Worm (Caenorhabditis elegans) whole organism, L4 larva: ENCODE measurements around the gene sdz-4.
"Not testable (repeated sequence)": the region's sequence is repeated elsewhere in the genome, so short reads cannot be mapped to it uniquely, and the experiment has no call there.

ENCODE experiments used
- D1046.2 ChIP-seq: fragments of 200-800 bp; sonication (Bioruptor generic); IDR thresholded peaks from 2 replicates; pipeline ENCODE4 v1.3.6; 2022; ENCODE audit warnings: missing genetic modification characterization, missing compliant biosample characterization
- F26F4.8 ChIP-seq: fragments of 200-800 bp; sonication (Bioruptor generic); conservative IDR thresholded peaks from 2 replicates; pipeline ENCODE4 v1.3.6; 2022; ENCODE audit warnings: missing genetic modification characterization, missing compliant biosample characterization
- R02D3.7 ChIP-seq: fragments of 150-350 bp; sonication (generic microtip); optimal IDR thresholded peaks from 3 replicates; lab custom pipeline; 2014; ENCODE audit warnings: missing biosample characterization, missing genetic modification characterization
- T20F7.1 ChIP-seq: fragments of 200-800 bp; sonication (Bioruptor generic); optimal IDR thresholded peaks from 2 replicates; lab custom pipeline; 2018; ENCODE audit warnings: mild to moderate bottlenecking, missing genetic modification characterization, missing compliant biosample characterization
- Y105C5A.15 ChIP-seq: fragments of 200-800 bp; sonication (Bioruptor generic); IDR thresholded peaks from 2 replicates; pipeline ENCODE4 v1.3.6; 2022; ENCODE audit warnings: missing genetic modification characterization, missing compliant biosample characterization
- Y48G9A.11 ChIP-seq: fragments of 200-800 bp; sonication (Bioruptor generic); IDR thresholded peaks from 2 replicates; pipeline ENCODE4 v1.3.6; 2022; ENCODE audit warnings: missing genetic modification reagents, missing genetic modification characterization, missing compliant biosample characterization
- ZK337.2 ChIP-seq: fragments of 200-800 bp; sonication (Bioruptor generic); IDR thresholded peaks from 2 replicates; pipeline ENCODE4 v1.3.6; 2022; ENCODE audit warnings: missing genetic modification reagents, missing genetic modification characterization, missing compliant biosample characterization
- aha-1 ChIP-seq: fragments of 150-350 bp; peaks from one replicate; lab custom pipeline; 2014; ENCODE audit warnings: missing biosample characterization, missing genetic modification characterization
- ceh-32 ChIP-seq: sonication (generic microtip); optimal IDR thresholded peaks from 2 replicates; lab custom pipeline; 2016; ENCODE audit warnings: mild to moderate bottlenecking, missing genetic modification characterization, missing compliant biosample characterization; ENCODE audit not compliant: poor library complexity
- ceh-62 ChIP-seq: sonication (generic microtip); optimal IDR thresholded peaks from 2 replicates; lab custom pipeline; 2017; ENCODE audit warnings: missing biosample characterization, missing genetic modification characterization
- ctbp-1 ChIP-seq: fragments of 200-800 bp; sonication (Bioruptor generic); IDR thresholded peaks from 2 replicates; pipeline ENCODE4 v1.3.6; 2022; ENCODE audit warnings: missing genetic modification reagents, missing genetic modification characterization, missing compliant biosample characterization
- daf-16 ChIP-seq, 3 experiments: sonication (generic microtip); optimal IDR thresholded peaks; 2 replicates each; lab custom pipeline; 2016 to 2017; ENCODE audit warnings: missing genetic modification characterization in 3 of 3, missing genetic modification reagents in 3 of 3, mild to moderate bottlenecking in 2 of 3, missing compliant biosample characterization in 2 of 3, missing biosample characterization in 1 of 3, moderate library complexity in 1 of 3
- daf-8 ChIP-seq: fragments of 200-800 bp; sonication (Bioruptor generic); IDR thresholded peaks from 2 replicates; pipeline ENCODE4 v1.3.6; 2022; ENCODE audit warnings: missing genetic modification characterization, missing compliant biosample characterization
- dmd-6 ChIP-seq: fragments of 200-800 bp; sonication (Bioruptor generic); IDR thresholded peaks from 2 replicates; pipeline ENCODE4 v1.3.6; 2022; ENCODE audit warnings: missing genetic modification reagents, missing genetic modification characterization, missing compliant biosample characterization
- dmd-8 ChIP-seq: fragments of 200-800 bp; sonication (Bioruptor generic); IDR thresholded peaks from 2 replicates; pipeline ENCODE4 v1.3.6; 2022; ENCODE audit warnings: missing genetic modification characterization, missing compliant biosample characterization
- egl-43 ChIP-seq: fragments of 200-800 bp; sonication (Bioruptor generic); IDR thresholded peaks from 2 replicates; pipeline ENCODE4 v1.3.6; 2022; ENCODE audit warnings: missing genetic modification reagents, missing genetic modification characterization, missing compliant biosample characterization
- fos-1 ChIP-seq: fragments of 150-350 bp; optimal IDR thresholded peaks from 2 replicates; lab custom pipeline; 2014; ENCODE audit warnings: missing biosample characterization, missing genetic modification characterization
- hlh-30 ChIP-seq: sonication (generic microtip); optimal IDR thresholded peaks from 2 replicates; lab custom pipeline; 2017; ENCODE audit warnings: antibody characterized with exemption, mild to moderate bottlenecking, missing genetic modification characterization, missing compliant biosample characterization; ENCODE audit not compliant: insufficient read depth
- lim-7 ChIP-seq: fragments of 200-800 bp; sonication (Bioruptor generic); IDR thresholded peaks from 2 replicates; pipeline ENCODE4 v1.3.6; 2022; ENCODE audit warnings: missing genetic modification characterization, missing compliant biosample characterization
- lin-1 ChIP-seq: fragments of 200-800 bp; sonication (Bioruptor generic); IDR thresholded peaks from 2 replicates; pipeline ENCODE4 v1.3.6; 2022; ENCODE audit warnings: missing genetic modification reagents, missing genetic modification characterization, missing compliant biosample characterization
- lin-13 ChIP-seq: fragments of 150-350 bp; optimal IDR thresholded peaks from 2 replicates; lab custom pipeline; 2014; ENCODE audit warnings: missing biosample characterization, missing genetic modification reagents, missing genetic modification characterization
- lin-39 ChIP-seq: fragments of 150-350 bp; optimal IDR thresholded peaks from 2 replicates; lab custom pipeline; 2014; ENCODE audit warnings: missing biosample characterization, missing genetic modification reagents, missing genetic modification characterization
- madf-5 ChIP-seq, 2 experiments: fragments of 200-800 bp; sonication (Bioruptor generic); IDR thresholded peaks; 2 replicates each; pipeline ENCODE4 v1.3.6; 2022; ENCODE audit warnings: missing compliant biosample characterization in 2 of 2, missing genetic modification characterization in 2 of 2
- madf-9 ChIP-seq: fragments of 200-800 bp; sonication (Bioruptor generic); conservative IDR thresholded peaks from 2 replicates; pipeline ENCODE4 v1.3.6; 2022; ENCODE audit warnings: missing genetic modification reagents, missing genetic modification characterization, missing compliant biosample characterization
- nhr-10 ChIP-seq: fragments of 150-350 bp; optimal IDR thresholded peaks from 2 replicates; lab custom pipeline; 2014; ENCODE audit warnings: missing biosample characterization, missing genetic modification characterization
- nhr-25 ChIP-seq: sonication (generic microtip); optimal IDR thresholded peaks from 2 replicates; lab custom pipeline; 2017; ENCODE audit warnings: missing genetic modification characterization, mild to moderate bottlenecking, missing compliant biosample characterization, antibody characterized with exemption, moderate library complexity, borderline replicate concordance; ENCODE audit not compliant: insufficient read depth
- nhr-41 ChIP-seq: fragments of 200-800 bp; sonication (Bioruptor generic); IDR thresholded peaks from 2 replicates; pipeline ENCODE4 v1.3.6; 2022; ENCODE audit warnings: missing genetic modification reagents, missing genetic modification characterization, missing compliant biosample characterization
- nhr-76 ChIP-seq: fragments of 150-350 bp; optimal IDR thresholded peaks from 2 replicates; lab custom pipeline; 2014; ENCODE audit warnings: missing biosample characterization, missing genetic modification characterization
- php-3 ChIP-seq: fragments of 200-800 bp; sonication (Bioruptor generic); IDR thresholded peaks from 2 replicates; pipeline ENCODE4 v1.3.6; 2022; ENCODE audit warnings: missing genetic modification reagents, missing genetic modification characterization, missing compliant biosample characterization
- sdz-12 ChIP-seq: fragments of 200-800 bp; sonication (Bioruptor generic); optimal IDR thresholded peaks from 2 replicates; lab custom pipeline; 2018; ENCODE audit warnings: mild to moderate bottlenecking, missing genetic modification characterization, missing compliant biosample characterization
- set-16 ChIP-seq: fragments of 200-800 bp; sonication (Bioruptor generic); IDR thresholded peaks from 2 replicates; pipeline ENCODE4 v1.3.6; 2022; ENCODE audit warnings: missing genetic modification reagents, missing genetic modification characterization, missing compliant biosample characterization
- snpc-1.2 ChIP-seq: fragments of 200-800 bp; sonication (Bioruptor generic); IDR thresholded peaks from 2 replicates; pipeline ENCODE4 v1.3.6; 2022; ENCODE audit warnings: missing genetic modification reagents, missing genetic modification characterization, missing compliant biosample characterization
- snpc-4 ChIP-seq: fragments of 150-350 bp; optimal IDR thresholded peaks from 2 replicates; lab custom pipeline; 2014; ENCODE audit warnings: missing biosample characterization, missing genetic modification characterization
- tra-1 ChIP-seq: fragments of 200-800 bp; sonication (Bioruptor generic); IDR thresholded peaks from 2 replicates; pipeline ENCODE4 v1.3.6; 2022; ENCODE audit warnings: missing genetic modification reagents, missing genetic modification characterization, missing compliant biosample characterization
- vab-7 ChIP-seq: fragments of 200-800 bp; sonication (Bioruptor generic); IDR thresholded peaks from 2 replicates; pipeline ENCODE4 v1.3.6; 2022; ENCODE audit warnings: missing genetic modification reagents, missing genetic modification characterization, missing compliant biosample characterization
- zip-11 ChIP-seq: fragments of 200-800 bp; sonication (Bioruptor generic); IDR thresholded peaks from 2 replicates; pipeline ENCODE4 v1.3.6; 2022; ENCODE audit warnings: missing genetic modification characterization, missing compliant biosample characterization

Gene sdz-4

ce11 chrII:977130-977529 is 18.4 kb downstream of the sdz-4 start:
- 0 out of 2 replicates have a peak, but pooled peaks have one; percentile 51 for TF ChIP-seq ZK337.2
- 0 out of 2 replicates have a peak, but pooled peaks have one; percentile 18 for TF ChIP-seq tra-1 (GFP tag; lab: Robert Waterston, UW)
- peak; percentile 68; the same call in 1 of the 2 replicates for TF ChIP-seq F26F4.8
- TF ChIP-seq ctbp-1, result peak; percentile 69
- peak; percentile 68 for TF ChIP-seq vab-7
- TF ChIP-seq snpc-1.2 (GFP tag; lab: Robert Waterston, UW), result peak; percentile 64
- peak; percentile 80 for TF ChIP-seq D1046.2
- TF ChIP-seq nhr-41 (GFP tag; lab: Robert Waterston, UW), result 0 out of 2 replicates have a peak, but pooled peaks have one; percentile 29
- TF ChIP-seq lim-7, result peak; percentile 78
- peak; percentile 39 for TF ChIP-seq dmd-6
- TF ChIP-seq madf-5 (GFP tag; IDR thresholded peaks at IDR 0.05; lab: Robert Waterston, UW), result 0 out of 4 replicates have a peak, but pooled peaks of 1 of the 2 experiments have one; percentile 68
- TF ChIP-seq Y48G9A.11 (GFP tag; lab: Robert Waterston, UW), result 0 out of 2 replicates have a peak, but pooled peaks have one; percentile 31
- peak; percentile 66; the same call in 1 of the 2 replicates for TF ChIP-seq dmd-8 (GFP tag; lab: Robert Waterston, UW)
- peak; percentile 75; the same call in 1 of the 2 replicates for TF ChIP-seq lin-1 (GFP tag; lab: Robert Waterston, UW)
- peak; percentile 74; the same call in 1 of the 2 replicates for TF ChIP-seq egl-43 (GFP tag; lab: Robert Waterston, UW)
- 0 out of 2 replicates have a peak, but pooled peaks have one; percentile 22 for TF ChIP-seq madf-9 (GFP tag; lab: Robert Waterston, UW)

- no peak for TF ChIP-seq R02D3.7 (tag; lab: Kevin White, UChicago)
- TF ChIP-seq php-3 (GFP tag; lab: Robert Waterston, UW), result no peak
- TF ChIP-seq lin-13 (GFP tag; lab: Kevin White, UChicago), result no peak
- no peak for TF ChIP-seq nhr-10 (tag; lab: Kevin White, UChicago)
- TF ChIP-seq madf-9 (GFP tag; lab: Robert Waterston, UW), result no peak
- TF ChIP-seq hlh-30 (tag; lab: Kevin White, UChicago), result no peak
- no peak for TF ChIP-seq lin-39 (tag; lab: Kevin White, UChicago)
- no peak for TF ChIP-seq zip-11 (GFP tag; lab: Robert Waterston, UW)
- no peak for TF ChIP-seq daf-8 (GFP tag; lab: Robert Waterston, UW)
- no peak for TF ChIP-seq Y105C5A.15 (GFP tag; lab: Robert Waterston, UW)
- TF ChIP-seq daf-16 (GFP tag; optimal IDR thresholded peaks at IDR 0.05; lab: Kevin White, UChicago), result no peak
- TF ChIP-seq daf-16 (tag; optimal IDR thresholded peaks at IDR 0.05; lab: Kevin White, UChicago), result no peak
- TF ChIP-seq set-16 (GFP tag; lab: Robert Waterston, UW), result no peak
- no peak for TF ChIP-seq snpc-4 (tag; lab: Kevin White, UChicago)
- no peak for TF ChIP-seq sdz-12 (GFP tag; lab: Kevin White, UChicago)
- TF ChIP-seq nhr-76 (tag; lab: Kevin White, UChicago), result no peak
Measured at ce11 chrII:979135-979534, 20.4 kb downstream of the sdz-4 start, which contains the start of the genes fbxc-17 and fbxc-15. TSS of gene fbxc-17 (minus strand) at chrII:979235. TSS of gene fbxc-15 (plus strand) at chrII:979423.

ce11 chrII:982842-983241 is 24.1 kb downstream of the sdz-4 start, which contains the start of gene srh-274:
TSS of gene srh-274 (plus strand) at chrII:983142.
- TF ChIP-seq ceh-32 (tag; lab: Kevin White, UChicago) (no peak), aha-1 (tag; lab: Kevin White, UChicago) (peak; percentile 45), T20F7.1 (GFP tag; lab: Kevin White, UChicago) (no peak)
- TF ChIP-seq, all 104 proteins: peak for 1

DNA sequence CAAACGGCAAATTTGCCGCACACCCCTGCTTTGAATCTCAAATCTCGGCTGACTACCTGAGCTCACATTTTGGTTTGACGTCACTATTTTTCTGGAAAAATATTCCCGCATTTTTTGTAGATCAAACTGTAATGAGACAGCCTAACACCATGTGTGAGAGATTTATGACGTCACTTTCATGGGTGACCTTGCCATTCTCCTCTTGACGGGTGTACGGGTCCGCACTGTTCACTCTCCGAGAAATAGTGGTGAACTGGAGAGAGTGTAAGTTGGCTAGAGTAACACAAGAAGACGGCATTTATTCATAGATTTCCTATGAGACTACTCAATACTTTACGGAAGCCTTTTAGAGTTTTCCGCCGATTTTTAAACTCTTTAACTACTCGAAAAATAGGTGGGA is 27.0 kb downstream of the sdz-4 start, which contains the start of gene fbxc-40:
Gene fbxc-40 (plus strand): TSS at position 301 of the 400 bp plus-strand sequence.
- not testable (repeated sequence) for TF ChIP-seq fos-1, ceh-62, nhr-25 (tag; lab: Kevin White, UChicago)
